Worm (Caenorhabditis elegans) whole organism, L4/young adult: ENCODE measurements around the gene col-131.

Source experiments
- W03F9.2 ChIP-seq: fragments of 150-350 bp; optimal IDR thresholded peaks from 2 replicates; lab custom pipeline; 2014; ENCODE audit warnings: missing biosample characterization, missing genetic modification characterization
- dao-5 ChIP-seq: sonication (generic microtip); optimal IDR thresholded peaks from 2 replicates; lab custom pipeline; 2016; ENCODE audit warnings: missing genotype, missing genetic modification characterization, moderate library complexity, missing compliant biosample characterization
- him-1 ChIP-seq: sonication (generic microtip); optimal IDR thresholded peaks from 2 replicates; lab custom pipeline; 2016; ENCODE audit warnings: missing genotype, missing genetic modification reagents, missing genetic modification characterization, missing compliant biosample characterization

- no peak for TF ChIP-seq dao-5
- TF ChIP-seq W03F9.2 (tag; lab: Kevin White, UChicago) = no peak
- TF ChIP-seq him-1 (tag; lab: Kevin White, UChicago) = no peak
Observed at ce11 chrIV:13068451-13068850, 1.4 kb upstream of the col-131 start, which contains the start of gene scl-6.
